Worm (Caenorhabditis elegans) whole organism, L1 larva: ENCODE data around the gene F48G7.8.

Experiments
- C04F5.9 ChIP-seq: sonication (generic microtip); optimal IDR thresholded peaks from 2 replicates; lab custom pipeline; 2016; ENCODE audit warnings: missing genetic modification characterization, missing compliant biosample characterization
- C16A3.4 ChIP-seq: fragments of 150-350 bp; optimal IDR thresholded peaks from 2 replicates; lab custom pipeline; 2014; ENCODE audit warnings: missing biosample characterization, missing genetic modification characterization
- C34B4.2 ChIP-seq: sonication (generic microtip); optimal IDR thresholded peaks from 2 replicates; lab custom pipeline; 2017; ENCODE audit warnings: mild to moderate bottlenecking, missing genetic modification characterization, missing compliant biosample characterization
- F16B12.6 ChIP-seq: fragments of 150-350 bp; optimal IDR thresholded peaks from 2 replicates; lab custom pipeline; 2014; ENCODE audit warnings: missing biosample characterization, missing genetic modification characterization
- blmp-1 ChIP-seq: fragments of 150-350 bp; optimal IDR thresholded peaks from 2 replicates; lab custom pipeline; 2014; ENCODE audit warnings: missing biosample characterization, missing genetic modification characterization
- ceh-82 ChIP-seq, 3 experiments: fragments of 150-350 bp in 1 of 3; sonication (generic microtip) in 2 of 3; optimal IDR thresholded peaks; 2 replicates each; lab custom pipeline; 2014 to 2017; ENCODE audit warnings: missing biosample characterization in 3 of 3, missing genetic modification characterization in 3 of 3
- ceh-88 ChIP-seq: fragments of 200-800 bp; sonication (Bioruptor generic); IDR thresholded peaks from 2 replicates; pipeline ENCODE4 v1.3.6; 2022; ENCODE audit warnings: missing genetic modification characterization, missing compliant biosample characterization
- dsc-1 ChIP-seq: sonication (generic microtip); optimal IDR thresholded peaks from 2 replicates; lab custom pipeline; 2016; ENCODE audit warnings: mild to moderate bottlenecking, missing genetic modification characterization, missing compliant biosample characterization
- efl-1 ChIP-seq, 4 experiments: fragments of 150-350 bp; optimal IDR thresholded peaks in 3 of 4; peaks in 1 of 4; 1 replicate in 1 of 4; 2 replicates in 3 of 4; lab custom pipeline; 2014; ENCODE audit warnings: missing biosample characterization in 2 of 4, missing genetic modification characterization in 2 of 4, missing genetic modification reagents in 2 of 4
- efl-3 ChIP-seq: fragments of 200-800 bp; sonication (Bioruptor generic); optimal IDR thresholded peaks from 2 replicates; lab custom pipeline; 2018; ENCODE audit warnings: mild to moderate bottlenecking, missing genetic modification characterization, missing compliant biosample characterization
- egl-27 ChIP-seq, 2 experiments: fragments of 150-350 bp in 1 of 2; sonication (generic microtip); optimal IDR thresholded peaks; 3 replicates each; lab custom pipeline; 2017 to 2018; ENCODE audit warnings: missing biosample characterization in 2 of 2, missing genetic modification characterization in 2 of 2, missing genetic modification reagents in 2 of 2
- ets-5 ChIP-seq: fragments of 200-800 bp; sonication (Bioruptor generic); IDR thresholded peaks from 2 replicates; pipeline ENCODE4 v1.3.6; 2022; ENCODE audit warnings: missing genetic modification characterization, missing compliant biosample characterization
- fkh-10 ChIP-seq: sonication (generic microtip); optimal IDR thresholded peaks from 2 replicates; lab custom pipeline; 2017; ENCODE audit warnings: missing biosample characterization, missing genetic modification reagents, missing genetic modification characterization
- fkh-4 ChIP-seq: sonication (generic microtip); optimal IDR thresholded peaks from 2 replicates; lab custom pipeline; 2016; ENCODE audit warnings: missing compliant biosample characterization, missing genetic modification characterization, borderline replicate concordance
- fkh-8 ChIP-seq: sonication (generic microtip); optimal IDR thresholded peaks from 2 replicates; lab custom pipeline; 2016; ENCODE audit warnings: mild to moderate bottlenecking, missing genetic modification characterization, missing compliant biosample characterization
- hpl-2 ChIP-seq: fragments of 150-350 bp; optimal IDR thresholded peaks from 2 replicates; lab custom pipeline; 2014; ENCODE audit warnings: missing biosample characterization, missing genetic modification reagents, missing genetic modification characterization
- irx-1 ChIP-seq: sonication (generic microtip); optimal IDR thresholded peaks from 2 replicates; lab custom pipeline; 2016; ENCODE audit warnings: missing genetic modification characterization, missing compliant biosample characterization
- lin-13 ChIP-seq: fragments of 150-350 bp; optimal IDR thresholded peaks from 2 replicates; lab custom pipeline; 2014; ENCODE audit warnings: missing biosample characterization, missing genetic modification reagents, missing genetic modification characterization
- lin-14 ChIP-seq: fragments of 200-800 bp; sonication (Bioruptor generic); optimal IDR thresholded peaks from 2 replicates; lab custom pipeline; 2018; ENCODE audit warnings: mild to moderate bottlenecking, missing genetic modification characterization, moderate library complexity, missing compliant biosample characterization
- lin-35 ChIP-seq, 2 experiments: fragments of 150-350 bp; optimal IDR thresholded peaks; 2 replicates each; lab custom pipeline; 2014; ENCODE audit warnings: missing biosample characterization in 2 of 2, missing genetic modification characterization in 2 of 2, missing genetic modification reagents in 2 of 2
- mdl-1 ChIP-seq, 2 experiments: fragments of 150-350 bp; optimal IDR thresholded peaks; 2 replicates each; lab custom pipeline; 2014 to 2017; ENCODE audit warnings: missing biosample characterization in 2 of 2, missing genetic modification characterization in 2 of 2, inconsistent platforms in 1 of 2
- nhr-11 ChIP-seq: fragments of 150-350 bp; optimal IDR thresholded peaks from 2 replicates; lab custom pipeline; 2014; ENCODE audit warnings: missing biosample characterization, missing genetic modification characterization
- nhr-19 ChIP-seq: fragments of 200-800 bp; sonication (Bioruptor generic); conservative IDR thresholded peaks from 2 replicates; pipeline ENCODE4 v1.3.6; 2022; ENCODE audit warnings: missing genetic modification characterization, missing compliant biosample characterization
- nhr-71 ChIP-seq: sonication (generic microtip); optimal IDR thresholded peaks from 2 replicates; lab custom pipeline; 2016; ENCODE audit warnings: mild to moderate bottlenecking, missing genetic modification characterization, moderate library complexity, missing compliant biosample characterization
- nhr-85 ChIP-seq: sonication (generic microtip); peaks from one replicate; lab custom pipeline; 2016; ENCODE audit warnings: missing genetic modification characterization, inconsistent platforms, missing compliant biosample characterization
- nhr-90 ChIP-seq: sonication (generic microtip); optimal IDR thresholded peaks from 2 replicates; lab custom pipeline; 2016; ENCODE audit warnings: mild to moderate bottlenecking, missing genetic modification characterization, missing compliant biosample characterization; ENCODE audit not compliant: poor library complexity
- pag-3 ChIP-seq: sonication (generic microtip); optimal IDR thresholded peaks from 2 replicates; lab custom pipeline; 2017; ENCODE audit warnings: missing genetic modification characterization, mild to moderate bottlenecking, missing compliant biosample characterization, antibody characterized with exemption, borderline replicate concordance; ENCODE audit not compliant: insufficient read depth
- pax-3 ChIP-seq: fragments of 200-800 bp; sonication (Bioruptor generic); optimal IDR thresholded peaks from 2 replicates; lab custom pipeline; 2018; ENCODE audit warnings: mild to moderate bottlenecking, missing genetic modification characterization, moderate library complexity, missing compliant biosample characterization
- rnt-1 ChIP-seq: sonication (generic microtip); optimal IDR thresholded peaks from 2 replicates; lab custom pipeline; 2016; ENCODE audit warnings: mild to moderate bottlenecking, missing genetic modification characterization, moderate library complexity, missing compliant biosample characterization
- sox-4 ChIP-seq: sonication (generic microtip); optimal IDR thresholded peaks from 2 replicates; lab custom pipeline; 2016; ENCODE audit warnings: missing genetic modification characterization, missing compliant biosample characterization
- unc-130 ChIP-seq: fragments of 150-350 bp; optimal IDR thresholded peaks from 2 replicates; lab custom pipeline; 2017; ENCODE audit warnings: missing biosample characterization, missing genetic modification characterization, inconsistent platforms
- vab-15 ChIP-seq: sonication (generic microtip); optimal IDR thresholded peaks from 2 replicates; lab custom pipeline; 2017; ENCODE audit warnings: missing genotype, mild to moderate bottlenecking, missing genetic modification characterization, missing compliant biosample characterization
- xbp-1 ChIP-seq: sonication (generic microtip); optimal IDR thresholded peaks from 2 replicates; lab custom pipeline; 2016; ENCODE audit warnings: missing genetic modification characterization, missing compliant biosample characterization

F48G7.8 gene

DNA sequence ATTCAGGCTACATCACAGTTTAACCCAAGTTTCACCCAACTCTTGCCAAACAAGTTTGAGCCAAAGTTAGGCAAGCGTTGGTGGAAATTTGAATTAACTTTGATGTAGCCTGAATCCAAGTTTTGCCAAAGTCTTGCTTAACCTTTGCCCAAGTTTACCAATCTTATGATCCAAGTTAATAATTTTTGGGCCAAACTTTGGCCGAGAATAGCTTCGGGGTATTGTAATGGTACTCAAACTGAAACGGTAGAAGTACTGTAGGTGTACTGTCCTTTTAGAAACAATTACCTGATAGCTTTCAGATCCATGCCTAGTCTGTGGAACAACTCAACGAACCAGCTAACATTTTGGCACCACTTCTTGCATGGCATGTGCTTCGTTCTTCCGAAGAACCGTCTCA is 27.3 kb downstream of the F48G7.8 start, which contains the start of gene nhr-251:
TSS of gene nhr-251 (plus strand) at position 301 of the 400 bp plus-strand sequence.
- TF ChIP-seq C04F5.9 (tag; lab: Kevin White, UChicago), result no peak
- TF ChIP-seq sox-4 (tag; lab: Kevin White, UChicago), result no peak
- TF ChIP-seq C34B4.2 (tag; lab: Kevin White, UChicago), result no peak
- no peak for TF ChIP-seq lin-14 (GFP tag; lab: Kevin White, UChicago)
- no peak for TF ChIP-seq fkh-8 (tag; lab: Kevin White, UChicago)
- TF ChIP-seq lin-35 (GFP tag; optimal IDR thresholded peaks at IDR 0.05; lab: Kevin White, UChicago), result no peak
- no peak for TF ChIP-seq nhr-19 (GFP tag; lab: Robert Waterston, UW)
- no peak for TF ChIP-seq nhr-11 (tag; lab: Kevin White, UChicago)
- no peak for TF ChIP-seq mdl-1 (tag; optimal IDR thresholded peaks at IDR 0.05; lab: Kevin White, UChicago)
- no peak for TF ChIP-seq irx-1 (tag; lab: Kevin White, UChicago)
- TF ChIP-seq unc-130 (tag; lab: Kevin White, UChicago), result no peak
- TF ChIP-seq dsc-1 (tag; lab: Kevin White, UChicago), result no peak
- no peak for TF ChIP-seq vab-15 (tag; lab: Kevin White, UChicago)
- no peak for TF ChIP-seq pax-3 (tag; lab: Kevin White, UChicago)
- TF ChIP-seq fkh-4 (tag; lab: Kevin White, UChicago), result no peak
- TF ChIP-seq hpl-2 (GFP tag; lab: Kevin White, UChicago), result no peak

DNA sequence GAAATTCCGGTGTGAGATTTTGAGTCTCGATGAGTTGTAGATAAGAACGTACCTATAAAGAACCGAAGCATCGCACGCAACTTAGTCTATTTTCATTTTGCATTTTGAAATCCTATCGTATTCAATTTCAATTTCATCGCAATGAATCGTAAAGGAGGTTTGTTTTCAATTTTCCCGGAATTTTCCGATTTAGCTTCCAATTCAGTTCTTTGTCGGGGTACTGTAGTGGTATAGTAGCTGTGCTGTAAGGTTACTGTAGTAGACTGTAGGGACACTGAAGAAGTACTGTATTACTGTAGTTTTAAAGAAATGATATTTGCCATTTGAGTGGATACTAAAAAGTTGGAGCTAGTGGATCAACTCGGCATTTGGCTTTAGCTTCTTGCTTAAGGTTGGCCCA is 27.7 kb downstream of the F48G7.8 start:
- TF ChIP-seq ets-5 (GFP tag; lab: Robert Waterston, UW), result no peak
- no peak for TF ChIP-seq egl-27 (tag; optimal IDR thresholded peaks at IDR 0.05; lab: Kevin White, UChicago)
- no peak for TF ChIP-seq lin-13 (GFP tag; lab: Kevin White, UChicago)
- TF ChIP-seq efl-1 (optimal IDR thresholded peaks at IDR 0.05; lab: Kevin White, UChicago), result no peak
- peak in 1 of 2 experiments; percentile 3 for TF ChIP-seq efl-1 (GFP tag; optimal IDR thresholded peaks at IDR 0.05 in 1 of 2; lab: Kevin White, UChicago)

DNA sequence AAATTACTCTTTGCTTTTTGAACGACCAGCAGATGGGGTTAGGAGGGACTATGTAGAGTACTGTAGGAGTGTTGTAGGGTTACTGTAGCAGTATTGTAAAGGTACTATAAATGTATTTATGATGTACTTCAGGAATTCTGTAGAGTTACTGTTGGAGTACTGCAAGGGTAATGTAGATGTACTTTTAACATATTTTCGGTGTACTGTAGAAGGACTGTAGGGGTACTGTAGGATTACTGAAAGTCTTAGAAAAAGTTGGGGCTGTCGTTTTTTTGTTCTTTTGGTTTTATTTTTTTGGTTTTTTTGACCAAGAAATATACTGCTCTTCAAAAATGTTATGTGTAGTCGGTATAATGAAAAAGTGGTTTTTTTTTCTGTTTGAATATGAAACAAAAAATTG is 28.9 kb downstream of the F48G7.8 start:
- TF ChIP-seq efl-3 (GFP tag; lab: Kevin White, UChicago), result no peak
- TF ChIP-seq blmp-1, result no peak
- TF ChIP-seq fkh-10, result no peak

DNA sequence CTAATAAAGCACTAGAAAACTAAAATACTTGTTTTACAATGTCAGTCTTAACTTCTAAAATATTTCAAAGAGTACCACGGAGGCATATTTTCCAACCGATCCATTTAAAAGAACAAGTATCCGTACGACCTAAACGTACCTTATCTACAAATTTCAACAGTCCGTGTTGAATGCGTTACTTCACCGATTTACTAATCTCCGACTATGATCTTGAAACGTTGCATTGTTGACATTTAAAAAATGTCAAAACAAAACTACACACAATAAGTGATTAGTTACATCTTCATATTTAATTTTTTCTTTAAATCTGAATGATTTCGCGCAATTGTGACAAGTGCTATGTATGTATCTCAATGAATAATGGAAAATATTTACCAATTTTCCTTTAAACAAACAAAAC is 29.7 kb downstream of the F48G7.8 start:
- TF ChIP-seq pag-3 (tag; lab: Kevin White, UChicago) (no peak), ceh-88 (GFP tag; lab: Robert Waterston, UW) (no peak), efl-1 (optimal IDR thresholded peaks at IDR 0.05; lab: Kevin White, UChicago) (no peak), efl-1 (GFP tag; optimal IDR thresholded peaks at IDR 0.05 in 1 of 2; lab: Kevin White, UChicago) (peak in 1 of 2 experiments; percentile 45), nhr-85 (tag; lab: Kevin White, UChicago) (peak; percentile 73)
- TF ChIP-seq, all 84 proteins: peak for 2

DNA sequence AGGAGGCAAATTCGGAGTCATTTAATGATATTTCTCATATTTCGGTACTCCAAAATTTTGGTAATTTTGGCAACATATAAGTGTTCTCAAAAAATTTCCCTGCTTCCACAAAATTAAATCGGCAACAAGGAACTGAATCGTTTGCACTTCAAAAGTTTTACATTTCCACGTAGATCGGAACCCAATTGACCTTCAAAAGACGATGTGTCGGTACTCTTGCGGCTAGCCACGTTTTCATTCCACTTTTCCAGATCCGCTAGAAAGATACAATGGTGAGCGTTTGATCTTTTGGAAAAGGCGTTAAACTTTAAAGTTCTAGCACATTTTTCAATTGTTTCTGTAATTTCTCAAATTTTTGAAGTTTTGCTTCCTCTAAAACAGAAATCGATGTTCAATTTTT is 30.6 kb downstream of the F48G7.8 start:
- TF ChIP-seq rnt-1 (tag; lab: Kevin White, UChicago), result peak; percentile 15
- TF ChIP-seq ets-5 (GFP tag; lab: Robert Waterston, UW), result no peak
- TF ChIP-seq blmp-1, result peak; percentile 9
- TF ChIP-seq F16B12.6 (tag; lab: Kevin White, UChicago), result no peak

DNA sequence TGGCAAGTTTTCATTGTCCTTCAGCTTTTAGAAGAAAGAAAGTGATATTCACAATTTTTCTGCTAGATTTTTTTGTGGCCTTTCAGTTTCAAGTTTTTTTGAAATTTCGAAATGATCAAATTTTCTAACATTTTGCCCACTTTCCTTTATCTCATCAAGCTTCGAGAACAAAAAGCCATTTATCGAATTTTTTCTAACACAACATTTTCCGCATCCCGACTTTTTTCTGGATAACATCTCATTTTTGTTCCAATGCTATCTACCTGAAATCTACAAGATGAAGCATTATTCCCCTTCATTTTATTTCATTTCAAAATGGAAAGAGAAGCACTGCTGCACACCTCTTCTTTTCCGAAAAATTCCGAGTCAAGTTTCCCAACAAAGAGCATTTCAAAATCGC is 34.5 kb downstream of the F48G7.8 start, which contains the start of gene ZK488.5:
TSS of gene ZK488.5 (plus strand) at position 301 of the 400 bp plus-strand sequence.
- TF ChIP-seq xbp-1 (tag; lab: Kevin White, UChicago) (no peak), hpl-2 (GFP tag; lab: Kevin White, UChicago) (no peak), nhr-90 (no peak), nhr-71 (tag; lab: Kevin White, UChicago) (no peak), ceh-82 (tag; optimal IDR thresholded peaks at IDR 0.05; lab: Kevin White, UChicago) (no peak), C16A3.4 (tag; lab: Kevin White, UChicago) (no peak)
